Worm (Caenorhabditis elegans) whole organism, L1 larva: ENCODE measurements around the gene mpst-7.

ENCODE experiments used
- C04F5.9 ChIP-seq: sonication (generic microtip); optimal IDR thresholded peaks from 2 replicates; lab custom pipeline; 2016; ENCODE audit warnings: missing genetic modification characterization, missing compliant biosample characterization
- C16A3.4 ChIP-seq: fragments of 150-350 bp; optimal IDR thresholded peaks from 2 replicates; lab custom pipeline; 2014; ENCODE audit warnings: missing biosample characterization, missing genetic modification characterization
- F16B12.6 ChIP-seq: fragments of 150-350 bp; optimal IDR thresholded peaks from 2 replicates; lab custom pipeline; 2014; ENCODE audit warnings: missing biosample characterization, missing genetic modification characterization
- blmp-1 ChIP-seq: fragments of 150-350 bp; optimal IDR thresholded peaks from 2 replicates; lab custom pipeline; 2014; ENCODE audit warnings: missing biosample characterization, missing genetic modification characterization
- ceh-82 ChIP-seq, 3 experiments: fragments of 150-350 bp in 1 of 3; sonication (generic microtip) in 2 of 3; optimal IDR thresholded peaks; 2 replicates each; lab custom pipeline; 2014 to 2017; ENCODE audit warnings: missing biosample characterization in 3 of 3, missing genetic modification characterization in 3 of 3
- dpl-1 ChIP-seq, 3 experiments: fragments of 150-350 bp in 2 of 3; sonication (generic microtip) in 1 of 3; optimal IDR thresholded peaks; 2 replicates each; lab custom pipeline; 2014 to 2017; ENCODE audit warnings: missing biosample characterization in 3 of 3, missing genetic modification characterization in 3 of 3, missing genetic modification reagents in 3 of 3
- dsc-1 ChIP-seq: sonication (generic microtip); optimal IDR thresholded peaks from 2 replicates; lab custom pipeline; 2016; ENCODE audit warnings: mild to moderate bottlenecking, missing genetic modification characterization, missing compliant biosample characterization
- efl-1 ChIP-seq, 4 experiments: fragments of 150-350 bp; optimal IDR thresholded peaks in 3 of 4; peaks in 1 of 4; 1 replicate in 1 of 4; 2 replicates in 3 of 4; lab custom pipeline; 2014; ENCODE audit warnings: missing biosample characterization in 2 of 4, missing genetic modification characterization in 2 of 4, missing genetic modification reagents in 2 of 4
- egl-13 ChIP-seq: sonication (generic microtip); optimal IDR thresholded peaks from 2 replicates; lab custom pipeline; 2016; ENCODE audit warnings: missing genotype, missing genetic modification reagents, missing genetic modification characterization, missing compliant biosample characterization
- elt-2 ChIP-seq: sonication (generic microtip); optimal IDR thresholded peaks from 2 replicates; lab custom pipeline; 2016; ENCODE audit warnings: missing genetic modification characterization, mild to moderate bottlenecking, inconsistent platforms, missing compliant biosample characterization, missing genetic modification reagents
- elt-3 ChIP-seq, 6 experiments: fragments of 150-350 bp in 1 of 6; sonication (generic microtip); optimal IDR thresholded peaks; 2 replicates each; lab custom pipeline; 2017 to 2018; ENCODE audit warnings: missing biosample characterization in 6 of 6, missing genetic modification characterization in 6 of 6, inconsistent platforms in 1 of 6
- ets-5 ChIP-seq: fragments of 200-800 bp; sonication (Bioruptor generic); IDR thresholded peaks from 2 replicates; pipeline ENCODE4 v1.3.6; 2022; ENCODE audit warnings: missing genetic modification characterization, missing compliant biosample characterization
- fkh-10 ChIP-seq: sonication (generic microtip); optimal IDR thresholded peaks from 2 replicates; lab custom pipeline; 2017; ENCODE audit warnings: missing biosample characterization, missing genetic modification reagents, missing genetic modification characterization
- fkh-8 ChIP-seq: sonication (generic microtip); optimal IDR thresholded peaks from 2 replicates; lab custom pipeline; 2016; ENCODE audit warnings: mild to moderate bottlenecking, missing genetic modification characterization, missing compliant biosample characterization
- irx-1 ChIP-seq: sonication (generic microtip); optimal IDR thresholded peaks from 2 replicates; lab custom pipeline; 2016; ENCODE audit warnings: missing genetic modification characterization, missing compliant biosample characterization
- isw-1 ChIP-seq: fragments of 200-800 bp; sonication (Bioruptor generic); IDR thresholded peaks from 2 replicates; pipeline ENCODE4 v1.3.6; 2022; ENCODE audit warnings: missing genetic modification characterization, missing compliant biosample characterization
- lin-14 ChIP-seq: fragments of 200-800 bp; sonication (Bioruptor generic); optimal IDR thresholded peaks from 2 replicates; lab custom pipeline; 2018; ENCODE audit warnings: mild to moderate bottlenecking, missing genetic modification characterization, moderate library complexity, missing compliant biosample characterization
- lin-15B ChIP-seq: fragments of 150-350 bp; sonication (generic microtip); optimal IDR thresholded peaks from 3 replicates; lab custom pipeline; 2014; ENCODE audit warnings: missing biosample characterization, missing genetic modification characterization
- lin-35 ChIP-seq, 2 experiments: fragments of 150-350 bp; optimal IDR thresholded peaks; 2 replicates each; lab custom pipeline; 2014; ENCODE audit warnings: missing biosample characterization in 2 of 2, missing genetic modification characterization in 2 of 2, missing genetic modification reagents in 2 of 2
- lin-39 ChIP-seq: fragments of 150-350 bp; optimal IDR thresholded peaks from 2 replicates; lab custom pipeline; 2014; ENCODE audit warnings: missing biosample characterization, missing genetic modification reagents, missing genetic modification characterization
- lsy-2 ChIP-seq, 2 experiments: fragments of 150-350 bp; optimal IDR thresholded peaks; 2 replicates each; lab custom pipeline; 2014; ENCODE audit warnings: missing biosample characterization in 2 of 2, missing genetic modification characterization in 2 of 2
- mab-9 ChIP-seq: fragments of 200-800 bp; sonication (Bioruptor generic); IDR thresholded peaks from 2 replicates; pipeline ENCODE4 v1.3.6; 2022; ENCODE audit warnings: missing genetic modification reagents, missing genetic modification characterization, missing compliant biosample characterization
- mdl-1 ChIP-seq, 2 experiments: fragments of 150-350 bp; optimal IDR thresholded peaks; 2 replicates each; lab custom pipeline; 2014 to 2017; ENCODE audit warnings: missing biosample characterization in 2 of 2, missing genetic modification characterization in 2 of 2, inconsistent platforms in 1 of 2
- mef-2 ChIP-seq: fragments of 150-350 bp; optimal IDR thresholded peaks from 2 replicates; lab custom pipeline; 2014; ENCODE audit warnings: missing biosample characterization, missing genetic modification characterization
- mep-1 ChIP-seq: fragments of 150-350 bp; optimal IDR thresholded peaks from 2 replicates; lab custom pipeline; 2014; ENCODE audit warnings: missing biosample characterization, missing genetic modification characterization
- nhr-11 ChIP-seq: fragments of 150-350 bp; optimal IDR thresholded peaks from 2 replicates; lab custom pipeline; 2014; ENCODE audit warnings: missing biosample characterization, missing genetic modification characterization
- nhr-20 ChIP-seq: sonication (generic microtip); optimal IDR thresholded peaks from 2 replicates; lab custom pipeline; 2016; ENCODE audit warnings: mild to moderate bottlenecking, missing genetic modification characterization, missing compliant biosample characterization
- nhr-47 ChIP-seq: sonication (generic microtip); optimal IDR thresholded peaks from 2 replicates; lab custom pipeline; 2016; ENCODE audit warnings: mild to moderate bottlenecking, missing genetic modification characterization, moderate library complexity, missing compliant biosample characterization
- nhr-71 ChIP-seq: sonication (generic microtip); optimal IDR thresholded peaks from 2 replicates; lab custom pipeline; 2016; ENCODE audit warnings: mild to moderate bottlenecking, missing genetic modification characterization, moderate library complexity, missing compliant biosample characterization
- nhr-84 ChIP-seq: sonication (generic microtip); optimal IDR thresholded peaks from 2 replicates; lab custom pipeline; 2017; ENCODE audit warnings: missing biosample characterization, missing genetic modification characterization
- nhr-85 ChIP-seq: sonication (generic microtip); peaks from one replicate; lab custom pipeline; 2016; ENCODE audit warnings: missing genetic modification characterization, inconsistent platforms, missing compliant biosample characterization
- nhr-90 ChIP-seq: sonication (generic microtip); optimal IDR thresholded peaks from 2 replicates; lab custom pipeline; 2016; ENCODE audit warnings: mild to moderate bottlenecking, missing genetic modification characterization, missing compliant biosample characterization; ENCODE audit not compliant: poor library complexity
- pax-3 ChIP-seq: fragments of 200-800 bp; sonication (Bioruptor generic); optimal IDR thresholded peaks from 2 replicates; lab custom pipeline; 2018; ENCODE audit warnings: mild to moderate bottlenecking, missing genetic modification characterization, moderate library complexity, missing compliant biosample characterization
- rnt-1 ChIP-seq: sonication (generic microtip); optimal IDR thresholded peaks from 2 replicates; lab custom pipeline; 2016; ENCODE audit warnings: mild to moderate bottlenecking, missing genetic modification characterization, moderate library complexity, missing compliant biosample characterization
- skn-1 ChIP-seq: fragments of 150-350 bp; optimal IDR thresholded peaks from 2 replicates; lab custom pipeline; 2014; ENCODE audit warnings: missing biosample characterization, missing genetic modification characterization
- snu-23 ChIP-seq: sonication (generic microtip); optimal IDR thresholded peaks from 2 replicates; lab custom pipeline; 2016; ENCODE audit warnings: missing genetic modification characterization, missing compliant biosample characterization
- sptf-1 ChIP-seq: fragments of 150-350 bp; optimal IDR thresholded peaks from 2 replicates; lab custom pipeline; 2014; ENCODE audit warnings: missing biosample characterization, missing genetic modification characterization
- sup-37 ChIP-seq: fragments of 200-800 bp; sonication (Bioruptor generic); optimal IDR thresholded peaks from 2 replicates; lab custom pipeline; 2018; ENCODE audit warnings: mild to moderate bottlenecking, missing genetic modification characterization, missing compliant biosample characterization
- swsn-7 ChIP-seq: sonication (generic microtip); optimal IDR thresholded peaks from 2 replicates; lab custom pipeline; 2016; ENCODE audit warnings: missing genetic modification characterization, missing compliant biosample characterization
- tbx-2 ChIP-seq: sonication (generic microtip); optimal IDR thresholded peaks from 2 replicates; lab custom pipeline; 2016; ENCODE audit warnings: missing genetic modification characterization, missing compliant biosample characterization
- unc-130 ChIP-seq: fragments of 150-350 bp; optimal IDR thresholded peaks from 2 replicates; lab custom pipeline; 2017; ENCODE audit warnings: missing biosample characterization, missing genetic modification characterization, inconsistent platforms
- xbp-1 ChIP-seq: sonication (generic microtip); optimal IDR thresholded peaks from 2 replicates; lab custom pipeline; 2016; ENCODE audit warnings: missing genetic modification characterization, missing compliant biosample characterization
- zip-4 ChIP-seq: fragments of 200-800 bp; sonication (Bioruptor generic); optimal IDR thresholded peaks from 2 replicates; lab custom pipeline; 2018; ENCODE audit warnings: mild to moderate bottlenecking, missing genetic modification characterization, moderate library complexity, missing compliant biosample characterization
- ztf-4 ChIP-seq: fragments of 150-350 bp; optimal IDR thresholded peaks from 2 replicates; lab custom pipeline; 2014; ENCODE audit warnings: missing biosample characterization, missing genetic modification characterization

The mpst-7 gene

ce11 chrV:12970575-12971160 is 9.7 kb upstream of the mpst-7 start, which contains the start of gene pnn-1:
Gene pnn-1, plus strand, starts transcription at chrV:12971110.
- TF ChIP-seq nhr-20 (no peak), elt-3 (tag; optimal IDR thresholded peaks at IDR 0.05; lab: Kevin White, UChicago) (no peak), C04F5.9 (tag; lab: Kevin White, UChicago) (no peak), mep-1 (tag; lab: Kevin White, UChicago) (peak; percentile 58), nhr-47 (peak; percentile 37), xbp-1 (peak; percentile 31), nhr-11 (tag; lab: Kevin White, UChicago) (no peak), irx-1 (no peak), dpl-1 (GFP tag; optimal IDR thresholded peaks at IDR 0.05; lab: Kevin White, UChicago) (peak; percentile 29 to 69 (median 63)), lsy-2 (tag; optimal IDR thresholded peaks at IDR 0.05; lab: Kevin White, UChicago) (peak; percentile 71 to 86), ets-5 (no peak), ztf-4 (no peak), nhr-71 (peak; percentile 44), F16B12.6 (peak; percentile 87), snu-23 (peak; percentile 45), lin-14 (peak; percentile 37), efl-1 (optimal IDR thresholded peaks at IDR 0.05; lab: Kevin White, UChicago) (peak; percentile 40 to 58), efl-1 (GFP tag; optimal IDR thresholded peaks at IDR 0.05 in 1 of 2; lab: Kevin White, UChicago) (peak; percentile 49 to 95), sptf-1 (tag; lab: Kevin White, UChicago) (no peak), mab-9 (GFP tag; lab: Robert Waterston, UW) (no peak), blmp-1 (tag; lab: Kevin White, UChicago) (peak; percentile 41), mef-2 (tag; lab: Kevin White, UChicago) (no peak), lin-35 (GFP tag; optimal IDR thresholded peaks at IDR 0.05; lab: Kevin White, UChicago) (peak; percentile 28 to 63), tbx-2 (tag; lab: Kevin White, UChicago) (peak; percentile 12), lin-39 (tag; lab: Kevin White, UChicago) (no peak), C16A3.4 (peak; percentile 44)

DNA sequence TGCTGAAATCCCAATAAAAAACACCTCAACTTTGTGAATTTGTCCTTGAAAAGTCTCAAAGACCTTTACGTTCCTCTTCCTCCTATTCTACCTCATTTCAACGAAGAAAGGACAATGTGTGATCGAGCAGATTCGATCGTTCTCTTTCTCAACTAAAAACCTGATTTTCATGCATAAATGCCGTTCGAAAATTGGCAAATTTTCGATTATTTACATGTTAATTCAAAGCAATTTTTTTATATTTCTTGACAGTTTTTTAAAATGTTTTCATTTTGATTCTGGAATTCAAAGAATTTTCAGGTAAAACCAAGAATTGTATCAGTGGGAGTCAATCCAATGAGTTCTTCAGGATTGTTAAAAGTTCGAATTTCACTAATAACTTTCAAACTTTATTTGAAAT is 7.6 kb upstream of the mpst-7 start, which contains the start of gene lin-46:
TSS of gene lin-46 (plus strand) at position 301 of the 400 bp plus-strand sequence.
- TF ChIP-seq skn-1 (tag; lab: Kevin White, UChicago), result no peak
- TF ChIP-seq nhr-90 (tag; lab: Kevin White, UChicago), result no peak
- no peak for TF ChIP-seq efl-1 (optimal IDR thresholded peaks at IDR 0.05; lab: Kevin White, UChicago)
- TF ChIP-seq efl-1 (GFP tag; optimal IDR thresholded peaks at IDR 0.05 in 1 of 2; lab: Kevin White, UChicago), result no peak
- no peak for TF ChIP-seq nhr-84
- TF ChIP-seq mdl-1 (tag; optimal IDR thresholded peaks at IDR 0.05; lab: Kevin White, UChicago), result no peak
- no peak for TF ChIP-seq lin-14
- TF ChIP-seq sup-37 (GFP tag; lab: Kevin White, UChicago), result no peak
- TF ChIP-seq fkh-10, result no peak

ce11 chrV:12967925-12968327 is 7.0 kb upstream of the mpst-7 start, which contains the start of gene R186.8:
Gene R186.8, minus strand, starts transcription at chrV:12967982.
- TF ChIP-seq egl-13 (tag; lab: Kevin White, UChicago) (peak; percentile 16), elt-3 (tag; optimal IDR thresholded peaks at IDR 0.05; lab: Kevin White, UChicago) (peak in 1 of 6 experiments; percentile 28), isw-1 (GFP tag; lab: Robert Waterston, UW) (peak; percentile 71), mep-1 (tag; lab: Kevin White, UChicago) (peak; percentile 49), lsy-2 (tag; optimal IDR thresholded peaks at IDR 0.05; lab: Kevin White, UChicago) (peak; percentile 72 to 91), blmp-1 (tag; lab: Kevin White, UChicago) (peak; percentile 7), tbx-2 (tag; lab: Kevin White, UChicago) (peak; percentile 70), elt-2 (tag; lab: Kevin White, UChicago) (peak; percentile 10), lin-15B (tag; lab: Kevin White, UChicago) (peak; percentile 62), xbp-1 (peak; percentile 76), mab-9 (GFP tag; lab: Robert Waterston, UW) (0 out of 2 replicates have a peak, but pooled peaks have one; percentile 9), nhr-71 (peak; percentile 85), F16B12.6 (peak; percentile 78), irx-1 (peak; percentile 48), C16A3.4 (peak; percentile 33), nhr-90 (tag; lab: Kevin White, UChicago) (peak; percentile 71), fkh-8 (tag; lab: Kevin White, UChicago) (peak; percentile 71), ceh-82 (tag; optimal IDR thresholded peaks at IDR 0.05; lab: Kevin White, UChicago) (peak in 1 of 3 experiments; percentile 51), unc-130 (tag; lab: Kevin White, UChicago) (peak; percentile 17), zip-4 (peak; percentile 20), ztf-4 (peak; percentile 13), lin-14 (peak; percentile 80), rnt-1 (peak; percentile 49), nhr-47 (peak; percentile 78), pax-3 (tag; lab: Kevin White, UChicago) (peak; percentile 78), nhr-85 (tag; lab: Kevin White, UChicago) (peak; percentile 90), fkh-10 (peak; percentile 24), snu-23 (peak; percentile 82), efl-1 (optimal IDR thresholded peaks at IDR 0.05; lab: Kevin White, UChicago) (peak; percentile 53 to 62), efl-1 (GFP tag; optimal IDR thresholded peaks at IDR 0.05 in 1 of 2; lab: Kevin White, UChicago) (peak; percentile 42 to 95), swsn-7 (tag; lab: Kevin White, UChicago) (peak; percentile 67), dsc-1 (peak; percentile 37)
